Fruit fly (Drosophila melanogaster) whole organism, embryonic: ENCODE measurements around the gene slow.

Experiments
- Bdp1 ChIP-seq: fragments of 200-800 bp; sonication (Bioruptor generic); optimal IDR thresholded peaks from 3 replicates; lab custom pipeline; 2016; ENCODE audit warnings: missing biosample characterization, missing genetic modification characterization
- BtbVII ChIP-seq: fragments of 200-800 bp; sonication (Bioruptor generic); optimal IDR thresholded peaks from 3 replicates; lab custom pipeline; 2017; ENCODE audit warnings: missing biosample characterization, mild to moderate bottlenecking, missing genetic modification characterization
- Bteb2 ChIP-seq: fragments of 200-800 bp; sonication (Bioruptor generic); optimal IDR thresholded peaks from 2 replicates; lab custom pipeline; 2016; ENCODE audit warnings: missing biosample characterization, missing genetic modification characterization
- CG11085 ChIP-seq: fragments of 200-800 bp; sonication (Bioruptor generic); IDR thresholded peaks from 2 replicates; pipeline ENCODE4 v1.3.6; 2022; ENCODE audit warnings: missing biosample characterization, missing genetic modification characterization
- CG11504 ChIP-seq: fragments of 200-800 bp; sonication (Bioruptor generic); optimal IDR thresholded peaks from 3 replicates; lab custom pipeline; 2019; ENCODE audit warnings: missing biosample characterization, mild to moderate bottlenecking, missing genetic modification characterization, moderate library complexity
- CG12236 ChIP-seq: fragments of 200-800 bp; sonication (Bioruptor generic); optimal IDR thresholded peaks from 2 replicates; lab custom pipeline; 2016; ENCODE audit warnings: missing biosample characterization, missing genetic modification characterization
- CG13296 ChIP-seq: fragments of 200-800 bp; sonication (Bioruptor generic); optimal IDR thresholded peaks from 3 replicates; lab custom pipeline; 2018; ENCODE audit warnings: missing biosample characterization, mild to moderate bottlenecking, missing genetic modification characterization
- CG15011 ChIP-seq: fragments of 200-800 bp; sonication (Bioruptor generic); optimal IDR thresholded peaks from 3 replicates; lab custom pipeline; 2018; ENCODE audit warnings: missing biosample characterization, mild to moderate bottlenecking, missing genetic modification characterization
- CG15073 ChIP-seq: fragments of 200-800 bp; sonication (Bioruptor generic); optimal IDR thresholded peaks from 2 replicates; lab custom pipeline; 2016; ENCODE audit warnings: missing biosample characterization, missing genetic modification characterization
- CG17359 ChIP-seq: fragments of 200-800 bp; sonication (Bioruptor generic); optimal IDR thresholded peaks from 3 replicates; lab custom pipeline; 2018; ENCODE audit warnings: missing biosample characterization, mild to moderate bottlenecking, missing genetic modification characterization, moderate library complexity
- CG17385 ChIP-seq: fragments of 200-800 bp; sonication (Bioruptor generic); optimal IDR thresholded peaks from 3 replicates; lab custom pipeline; 2018; ENCODE audit warnings: missing biosample characterization, mild to moderate bottlenecking, missing genetic modification characterization
- CG17568 ChIP-seq: fragments of 200-800 bp; sonication (Bioruptor generic); optimal IDR thresholded peaks from 2 replicates; lab custom pipeline; 2018; ENCODE audit warnings: missing biosample characterization, mild to moderate bottlenecking, missing genetic modification characterization, moderate library complexity
- CG17829 ChIP-seq: fragments of 200-800 bp; optimal IDR thresholded peaks from 2 replicates; lab custom pipeline; 2019; ENCODE audit warnings: missing biosample characterization, mild to moderate bottlenecking, missing genetic modification characterization, moderate library complexity
- CG1832 ChIP-seq: fragments of 200-800 bp; sonication (Bioruptor generic); optimal IDR thresholded peaks from 2 replicates; lab custom pipeline; 2017; ENCODE audit warnings: missing biosample characterization, mild to moderate bottlenecking, missing genetic modification characterization, inconsistent platforms
- CG18599 ChIP-seq: fragments of 200-800 bp; sonication (Bioruptor generic); optimal IDR thresholded peaks from 3 replicates; lab custom pipeline; 2017; ENCODE audit warnings: missing biosample characterization, missing genetic modification characterization, mild to moderate bottlenecking, moderate library complexity, missing genetic modification reagents
- CG30020 ChIP-seq: fragments of 200-800 bp; optimal IDR thresholded peaks from 2 replicates; lab custom pipeline; 2019; ENCODE audit warnings: missing biosample characterization, mild to moderate bottlenecking, missing genetic modification characterization, moderate library complexity
- CG31365 ChIP-seq: fragments of 200-800 bp; sonication (Bioruptor generic); optimal IDR thresholded peaks from 2 replicates; lab custom pipeline; 2018; ENCODE audit warnings: missing biosample characterization, mild to moderate bottlenecking, missing genetic modification characterization
- CG6254 ChIP-seq: fragments of 200-800 bp; sonication (Bioruptor generic); optimal IDR thresholded peaks from 3 replicates; lab custom pipeline; 2017; ENCODE audit warnings: mild to moderate bottlenecking, missing biosample characterization, missing genetic modification reagents, missing genetic modification characterization
- CG6813 ChIP-seq: fragments of 200-800 bp; sonication (Bioruptor generic); optimal IDR thresholded peaks from 2 replicates; lab custom pipeline; 2017; ENCODE audit warnings: missing biosample characterization, missing genetic modification characterization, mild to moderate bottlenecking, moderate library complexity, missing genetic modification reagents
- CG7839 ChIP-seq: fragments of 200-800 bp; sonication (Bioruptor generic); optimal IDR thresholded peaks from 3 replicates; lab custom pipeline; 2018; ENCODE audit warnings: missing biosample characterization, mild to moderate bottlenecking, missing genetic modification characterization, moderate library complexity
- Ets97D ChIP-seq: fragments of 200-800 bp; sonication (Bioruptor generic); optimal IDR thresholded peaks from 3 replicates; lab custom pipeline; 2016; ENCODE audit warnings: missing biosample characterization, missing genetic modification characterization
- GATAe ChIP-seq: fragments of 200-800 bp; sonication (Bioruptor generic); conservative IDR thresholded peaks from 2 replicates; pipeline ENCODE4 v1.3.6; 2022; ENCODE audit warnings: missing biosample characterization, missing genetic modification characterization
- Hand ChIP-seq: fragments of 200-800 bp; sonication (Bioruptor generic); optimal IDR thresholded peaks from 2 replicates; lab custom pipeline; 2017; ENCODE audit warnings: mild to moderate bottlenecking, missing biosample characterization, missing genetic modification reagents, missing genetic modification characterization
- HmgZ ChIP-seq: fragments of 200-800 bp; sonication (Bioruptor generic); optimal IDR thresholded peaks from 2 replicates; lab custom pipeline; 2018; ENCODE audit warnings: missing biosample characterization, mild to moderate bottlenecking, missing genetic modification characterization
- Hsf ChIP-seq: fragments of 200-800 bp; sonication (Bioruptor generic); optimal IDR thresholded peaks from 3 replicates; lab custom pipeline; 2016; ENCODE audit warnings: missing biosample characterization, missing genetic modification characterization
- Max ChIP-seq: fragments of 200-800 bp; sonication (Bioruptor generic); optimal IDR thresholded peaks from 2 replicates; lab custom pipeline; 2016; ENCODE audit warnings: missing biosample characterization, mild to moderate bottlenecking, missing genetic modification characterization
- Med ChIP-seq: fragments of 200-800 bp; sonication (Bioruptor generic); peaks from one replicate; lab custom pipeline; 2016; ENCODE audit warnings: missing biosample characterization, missing genetic modification characterization, mild to moderate bottlenecking, inconsistent platforms, moderate library complexity
- Ptx1 ChIP-seq: fragments of 200-800 bp; sonication (Bioruptor generic); IDR thresholded peaks from 2 replicates; pipeline ENCODE4 v1.3.6; 2022; ENCODE audit warnings: missing biosample characterization, missing genetic modification characterization
- Scr ChIP-seq: fragments of 200-800 bp; sonication (Bioruptor generic); IDR thresholded peaks from 2 replicates; pipeline ENCODE4 v1.3.6; 2022; ENCODE audit warnings: missing biosample characterization, missing genetic modification characterization; ENCODE audit not compliant: partially characterized antibody
- Spps ChIP-seq: fragments of 200-800 bp; sonication (Bioruptor generic); optimal IDR thresholded peaks from 2 replicates; lab custom pipeline; 2018; ENCODE audit warnings: missing biosample characterization, mild to moderate bottlenecking, missing genetic modification characterization
- Trl ChIP-seq, 3 experiments: fragments of >200 bp in 2 of 3; fragments of 200-800 bp in 1 of 3; sonication (Bioruptor generic) in 1 of 3; optimal IDR thresholded peaks; 2 replicates in 1 of 3; 3 replicates in 2 of 3; lab custom pipeline; 2016 to 2017; ENCODE audit warnings: missing biosample characterization in 1 of 3, missing genetic modification characterization in 1 of 3
- ab ChIP-seq: fragments of 200-800 bp; sonication (Bioruptor generic); optimal IDR thresholded peaks from 2 replicates; lab custom pipeline; 2016; ENCODE audit warnings: missing biosample characterization, missing genetic modification characterization
- al ChIP-seq: fragments of 200-800 bp; sonication (Bioruptor generic); IDR thresholded peaks from 2 replicates; pipeline ENCODE4 v1.3.6; 2022; ENCODE audit warnings: missing biosample characterization, missing genetic modification characterization
- ara ChIP-seq: fragments of 200-800 bp; sonication (Bioruptor generic); IDR thresholded peaks from 2 replicates; pipeline ENCODE4 v1.3.6; 2022; ENCODE audit warnings: missing biosample characterization, missing genetic modification characterization
- emc ChIP-seq: fragments of 200-800 bp; sonication (Bioruptor generic); optimal IDR thresholded peaks from 2 replicates; lab custom pipeline; 2016; ENCODE audit warnings: missing biosample characterization, missing genetic modification characterization
- exex ChIP-seq: fragments of 200-800 bp; sonication (Bioruptor generic); optimal IDR thresholded peaks from 4 replicates; lab custom pipeline; 2018; ENCODE audit warnings: missing biosample characterization, mild to moderate bottlenecking, missing genetic modification characterization, moderate library complexity
- jigr1 ChIP-seq: fragments of 200-800 bp; sonication (Bioruptor generic); IDR thresholded peaks from 3 replicates; pipeline ENCODE4 v1.3.6; 2022; ENCODE audit warnings: missing biosample characterization, missing genetic modification characterization
- kay ChIP-seq: fragments of 200-800 bp; sonication (Bioruptor generic); optimal IDR thresholded peaks from 2 replicates; lab custom pipeline; 2016; ENCODE audit warnings: missing biosample characterization, missing genetic modification characterization
- knrl ChIP-seq: fragments of 200-800 bp; sonication (Bioruptor generic); IDR thresholded peaks from 3 replicates; pipeline ENCODE4 v1.3.6; 2022; ENCODE audit warnings: missing biosample characterization, missing genetic modification characterization; ENCODE audit not compliant: partially characterized antibody
- lab ChIP-seq: fragments of 200-800 bp; sonication (Bioruptor generic); optimal IDR thresholded peaks from 3 replicates; lab custom pipeline; 2017; ENCODE audit warnings: missing biosample characterization, missing genetic modification characterization, mild to moderate bottlenecking, moderate library complexity, missing genetic modification reagents
- mirr ChIP-seq: fragments of 200-800 bp; sonication (Bioruptor generic); optimal IDR thresholded peaks from 3 replicates; lab custom pipeline; 2018; ENCODE audit warnings: missing biosample characterization, mild to moderate bottlenecking, missing genetic modification characterization
- nerfin-1 ChIP-seq: fragments of 200-800 bp; sonication (Bioruptor generic); optimal IDR thresholded peaks from 3 replicates; lab custom pipeline; 2019; ENCODE audit warnings: missing biosample characterization, mild to moderate bottlenecking, missing genetic modification characterization, moderate library complexity
- salm ChIP-seq: fragments of 200-800 bp; sonication (Bioruptor generic); optimal IDR thresholded peaks from 2 replicates; lab custom pipeline; 2018; ENCODE audit warnings: missing biosample characterization, mild to moderate bottlenecking, missing genetic modification characterization
- slbo ChIP-seq: fragments of 200-800 bp; sonication (Bioruptor generic); IDR thresholded peaks from 2 replicates; pipeline ENCODE4 v1.3.6; 2022; ENCODE audit warnings: missing biosample characterization, missing genetic modification characterization
- sna ChIP-seq: fragments of 200-800 bp; sonication (Bioruptor generic); IDR thresholded peaks from 2 replicates; pipeline ENCODE4 v1.3.6; 2022; ENCODE audit warnings: missing biosample characterization, missing genetic modification characterization; ENCODE audit not compliant: partially characterized antibody
- sr ChIP-seq: fragments of 200-800 bp; sonication (Bioruptor generic); IDR thresholded peaks from 3 replicates; pipeline ENCODE4 v1.3.6; 2022; ENCODE audit warnings: missing biosample characterization, missing genetic modification characterization
- usp ChIP-seq: fragments of >200 bp; optimal IDR thresholded peaks from 2 replicates; lab custom pipeline; 2017; ENCODE audit warnings: missing biosample characterization, missing genetic modification characterization
- yki ChIP-seq: fragments of >200 bp; optimal IDR thresholded peaks from 3 replicates; lab custom pipeline; 2018
- zen2 ChIP-seq: fragments of 200-800 bp; sonication (Bioruptor generic); IDR thresholded peaks from 3 replicates; pipeline ENCODE4 v1.3.6; 2022; ENCODE audit warnings: missing biosample characterization, missing genetic modification characterization; ENCODE audit not compliant: partially characterized antibody

slow gene

DNA sequence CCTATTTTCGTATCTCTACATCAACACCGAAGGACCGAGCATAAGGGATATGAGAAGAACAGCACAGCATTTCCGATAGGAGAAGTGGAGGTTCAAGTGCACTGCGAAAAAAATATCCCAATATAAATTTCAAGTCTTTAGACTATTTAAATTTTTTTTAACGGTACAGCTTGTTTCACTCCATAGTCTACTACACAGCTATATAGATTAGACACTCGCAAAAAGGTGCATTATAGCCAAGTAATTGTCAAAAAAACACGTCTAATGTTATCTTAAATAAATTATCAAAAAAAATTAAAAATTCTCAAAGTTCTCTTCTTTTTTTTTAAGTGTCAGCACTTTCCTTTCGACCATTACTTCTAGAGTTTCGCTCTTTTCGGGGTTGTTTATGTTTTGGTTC lies 5.3 kb upstream of the slow start (continued):
- TF ChIP-seq kay (GFP tag; lab: Kevin White, UChicago) (no peak), salm (no peak), CG7839 (tag; lab: Kevin White, UChicago) (peak; percentile 71), Spps (tag; lab: Kevin White, UChicago) (no peak), CG18599 (peak; percentile 86), CG6813 (GFP tag; lab: Kevin White, UChicago) (peak; percentile 27)

- TF ChIP-seq slbo (GFP tag; lab: Robert Waterston, UW), result peak; percentile 22; the same call in 1 of the 2 replicates
- peak; percentile 21 for TF ChIP-seq HmgZ (tag; lab: Kevin White, UChicago)
- peak; percentile 19 for TF ChIP-seq CG17385 (GFP tag; lab: Kevin White, UChicago)
- TF ChIP-seq CG17829 (tag; lab: Kevin White, UChicago), result peak; percentile 5
- TF ChIP-seq CG15073 (GFP tag; lab: Kevin White, UChicago), result no peak
- TF ChIP-seq CG13296 (GFP tag; lab: Kevin White, UChicago), result peak; percentile 40
- TF ChIP-seq CG30020 (tag; lab: Kevin White, UChicago), result no peak
- no peak for TF ChIP-seq Bteb2 (GFP tag; lab: Kevin White, UChicago)
- TF ChIP-seq knrl (GFP tag; lab: Robert Waterston, UW), result no peak
- TF ChIP-seq jigr1 (GFP tag; lab: Robert Waterston, UW), result no peak
- no peak for TF ChIP-seq GATAe (GFP tag; lab: Robert Waterston, UW)
- TF ChIP-seq Hand (GFP tag; lab: Kevin White, UChicago), result peak; percentile 47
- peak; percentile 73 for TF ChIP-seq sna
- TF ChIP-seq CG12236 (GFP tag; lab: Kevin White, UChicago), result no peak
- TF ChIP-seq ara (GFP tag; lab: Robert Waterston, UW), result peak; percentile 39; the same call in 1 of the 2 replicates
- peak; percentile 38 for TF ChIP-seq BtbVII (GFP tag; lab: Kevin White, UChicago)
- peak; percentile 61 for TF ChIP-seq Ets97D (GFP tag; lab: Kevin White, UChicago)
- TF ChIP-seq CG11085 (GFP tag; lab: Robert Waterston, UW), result no peak
- no peak for TF ChIP-seq Ptx1 (GFP tag; lab: Robert Waterston, UW)
- TF ChIP-seq emc (GFP tag; lab: Kevin White, UChicago), result no peak
- no peak for TF ChIP-seq Scr
- TF ChIP-seq Hsf, result no peak
- TF ChIP-seq lab, result peak; percentile 51
- TF ChIP-seq ab, result no peak
- no peak for TF ChIP-seq CG7839 (tag; lab: Kevin White, UChicago)
- TF ChIP-seq CG17568 (GFP tag; lab: Kevin White, UChicago), result peak; percentile 37
- no peak for TF ChIP-seq CG15011
- no peak for TF ChIP-seq CG31365
- TF ChIP-seq yki (lab: Kevin White, UChicago), result peak; percentile 55
- peak; percentile 3 for TF ChIP-seq CG6254
- no peak for TF ChIP-seq Bdp1 (GFP tag; lab: Kevin White, UChicago)
- TF ChIP-seq CG17359, result peak; percentile 53
- TF ChIP-seq Max, result peak; percentile 47
- TF ChIP-seq Med, result peak; percentile 58
- TF ChIP-seq exex (tag; lab: Kevin White, UChicago), result no peak
- no peak for TF ChIP-seq al
- 0 out of 3 replicates have a peak, but pooled peaks have one; percentile 22 for TF ChIP-seq sr (GFP tag; lab: Robert Waterston, UW)
- TF ChIP-seq Trl (optimal IDR thresholded peaks at IDR 0.05; lab: Kevin White, UChicago), result peak; percentile 84 to 90
- peak; percentile 59 for TF ChIP-seq Trl (GFP tag; optimal IDR thresholded peaks at IDR 0.05; lab: Kevin White, UChicago)
- TF ChIP-seq usp (GFP tag; lab: Kevin White, UChicago), result no peak
- peak; percentile 60 for TF ChIP-seq nerfin-1 (tag; lab: Kevin White, UChicago)
- TF ChIP-seq CG1832 (GFP tag; lab: Kevin White, UChicago), result no peak
- TF ChIP-seq zen2 (GFP tag; lab: Robert Waterston, UW), result peak; percentile 52; the same call in 2 of the 3 replicates
- peak; percentile 8 for TF ChIP-seq mirr (GFP tag; lab: Kevin White, UChicago)
- peak; percentile 33 for TF ChIP-seq CG11504 (tag; lab: Kevin White, UChicago)
These were observed 4.0 kb upstream of the slow start, which contains the start of gene DopEcR for dm6 chr3L:4380231-4380645. DopEcR (minus strand) TSS chr3L:4380387.
